Worm (Caenorhabditis elegans): ENCODE results near the gene immt-2.

ce11 chrV:16840283-16840682 is 51.2 kb downstream of the immt-2 start:
- TF ChIP-seq ttx-3 (tag; optimal IDR thresholded peaks at IDR 0.05) (no peak), ceh-19 (GFP tag; optimal IDR thresholded peaks at IDR 0.05) (no peak), unc-55 (GFP tag; optimal IDR thresholded peaks at IDR 0.05) (no peak), dve-1 (tag; optimal IDR thresholded peaks at IDR 0.05) (no peak), ceh-31 (tag; optimal IDR thresholded peaks at IDR 0.05) (no peak)

Measured in whole organism, late embryonic.